Worm (Caenorhabditis elegans) whole organism, midembryonic: ENCODE data around the gene aat-3.

Source experiments
- flt-1 ChIP-seq: fragments of 200-800 bp; sonication (Bioruptor generic); IDR thresholded peaks from 2 replicates; pipeline ENCODE4 v1.3.6; 2022; ENCODE audit warnings: missing genetic modification characterization, missing compliant biosample characterization
- klf-2 ChIP-seq: fragments of 200-800 bp; sonication (Bioruptor generic); conservative IDR thresholded peaks from 2 replicates; pipeline ENCODE4 v1.3.6; 2022; ENCODE audit warnings: missing genetic modification reagents, missing genetic modification characterization, missing compliant biosample characterization

ce11 chrX:2513667-2514198 lies 38.3 kb upstream of the aat-3 start:
- TF ChIP-seq klf-2 (GFP tag; lab: Robert Waterston, UW) (no peak), flt-1 (GFP tag; lab: Robert Waterston, UW) (no peak)
